Worm (Caenorhabditis elegans) whole organism, L4 larva: Measurements from ENCODE around the gene F53C3.7.

Source experiments
- D1046.2 ChIP-seq: fragments of 200-800 bp; sonication (Bioruptor generic); IDR thresholded peaks from 2 replicates; pipeline ENCODE4 v1.3.6; 2022; ENCODE audit warnings: missing genetic modification characterization, missing compliant biosample characterization
- F49E8.2 ChIP-seq: sonication (generic microtip); optimal IDR thresholded peaks from 2 replicates; lab custom pipeline; 2016; ENCODE audit warnings: missing compliant biosample characterization, mild to moderate bottlenecking, missing genetic modification characterization, borderline replicate concordance
- R02D3.7 ChIP-seq: fragments of 150-350 bp; sonication (generic microtip); optimal IDR thresholded peaks from 3 replicates; lab custom pipeline; 2014; ENCODE audit warnings: missing biosample characterization, missing genetic modification characterization
- T20F7.1 ChIP-seq: fragments of 200-800 bp; sonication (Bioruptor generic); optimal IDR thresholded peaks from 2 replicates; lab custom pipeline; 2018; ENCODE audit warnings: mild to moderate bottlenecking, missing genetic modification characterization, missing compliant biosample characterization
- Y105C5A.15 ChIP-seq: fragments of 200-800 bp; sonication (Bioruptor generic); IDR thresholded peaks from 2 replicates; pipeline ENCODE4 v1.3.6; 2022; ENCODE audit warnings: missing genetic modification characterization, missing compliant biosample characterization
- Y5F2A.4 ChIP-seq: fragments of 200-800 bp; sonication (Bioruptor generic); optimal IDR thresholded peaks from 2 replicates; lab custom pipeline; 2018; ENCODE audit warnings: mild to moderate bottlenecking, missing genetic modification characterization, missing compliant biosample characterization
- aha-1 ChIP-seq: fragments of 150-350 bp; peaks from one replicate; lab custom pipeline; 2014; ENCODE audit warnings: missing biosample characterization, missing genetic modification characterization
- arid-1 ChIP-seq: fragments of 200-800 bp; sonication (Bioruptor generic); conservative IDR thresholded peaks from 2 replicates; pipeline ENCODE4 v1.3.6; 2022; ENCODE audit warnings: missing genetic modification reagents, missing genetic modification characterization, missing compliant biosample characterization
- attf-4 ChIP-seq: sonication (generic microtip); optimal IDR thresholded peaks from 3 replicates; lab custom pipeline; 2017; ENCODE audit warnings: missing biosample characterization, missing genetic modification characterization
- ceh-20 ChIP-seq: fragments of 200-800 bp; sonication (Bioruptor generic); IDR thresholded peaks from 2 replicates; pipeline ENCODE4 v1.3.6; 2022; ENCODE audit warnings: missing genetic modification reagents, missing genetic modification characterization, missing compliant biosample characterization
- ceh-44 ChIP-seq: fragments of 200-800 bp; sonication (Bioruptor generic); IDR thresholded peaks from 2 replicates; pipeline ENCODE4 v1.3.6; 2022; ENCODE audit warnings: missing genetic modification reagents, missing genetic modification characterization, missing compliant biosample characterization
- ceh-82 ChIP-seq: sonication (generic microtip); optimal IDR thresholded peaks from 2 replicates; lab custom pipeline; 2017; ENCODE audit warnings: missing biosample characterization, missing genetic modification characterization
- daf-8 ChIP-seq: fragments of 200-800 bp; sonication (Bioruptor generic); IDR thresholded peaks from 2 replicates; pipeline ENCODE4 v1.3.6; 2022; ENCODE audit warnings: missing genetic modification characterization, missing compliant biosample characterization
- dmd-6 ChIP-seq: fragments of 200-800 bp; sonication (Bioruptor generic); IDR thresholded peaks from 2 replicates; pipeline ENCODE4 v1.3.6; 2022; ENCODE audit warnings: missing genetic modification reagents, missing genetic modification characterization, missing compliant biosample characterization
- egl-43 ChIP-seq: fragments of 200-800 bp; sonication (Bioruptor generic); IDR thresholded peaks from 2 replicates; pipeline ENCODE4 v1.3.6; 2022; ENCODE audit warnings: missing genetic modification reagents, missing genetic modification characterization, missing compliant biosample characterization
- fos-1 ChIP-seq: fragments of 150-350 bp; optimal IDR thresholded peaks from 2 replicates; lab custom pipeline; 2014; ENCODE audit warnings: missing biosample characterization, missing genetic modification characterization
- hlh-30 ChIP-seq: sonication (generic microtip); optimal IDR thresholded peaks from 2 replicates; lab custom pipeline; 2017; ENCODE audit warnings: antibody characterized with exemption, mild to moderate bottlenecking, missing genetic modification characterization, missing compliant biosample characterization; ENCODE audit not compliant: insufficient read depth
- lin-1 ChIP-seq: fragments of 200-800 bp; sonication (Bioruptor generic); IDR thresholded peaks from 2 replicates; pipeline ENCODE4 v1.3.6; 2022; ENCODE audit warnings: missing genetic modification reagents, missing genetic modification characterization, missing compliant biosample characterization
- lin-13 ChIP-seq: fragments of 150-350 bp; optimal IDR thresholded peaks from 2 replicates; lab custom pipeline; 2014; ENCODE audit warnings: missing biosample characterization, missing genetic modification reagents, missing genetic modification characterization
- lin-15B ChIP-seq: fragments of 150-350 bp; sonication (generic microtip); optimal IDR thresholded peaks from 3 replicates; lab custom pipeline; 2014; ENCODE audit warnings: missing biosample characterization, missing genetic modification characterization
- lin-29 ChIP-seq: fragments of 200-800 bp; sonication (Bioruptor generic); IDR thresholded peaks from 2 replicates; pipeline ENCODE4 v1.3.6; 2022; ENCODE audit warnings: missing genetic modification reagents, missing genetic modification characterization, missing compliant biosample characterization
- lin-38 ChIP-seq: fragments of 200-800 bp; sonication (Bioruptor generic); IDR thresholded peaks from 2 replicates; pipeline ENCODE4 v1.3.6; 2022; ENCODE audit warnings: missing genetic modification reagents, missing genetic modification characterization, missing compliant biosample characterization
- lin-39 ChIP-seq: fragments of 150-350 bp; optimal IDR thresholded peaks from 2 replicates; lab custom pipeline; 2014; ENCODE audit warnings: missing biosample characterization, missing genetic modification reagents, missing genetic modification characterization
- lir-3 ChIP-seq: sonication (generic microtip); optimal IDR thresholded peaks from 2 replicates; lab custom pipeline; 2016; ENCODE audit warnings: mild to moderate bottlenecking, missing genetic modification characterization, missing compliant biosample characterization
- madf-5 ChIP-seq, 2 experiments: fragments of 200-800 bp; sonication (Bioruptor generic); IDR thresholded peaks; 2 replicates each; pipeline ENCODE4 v1.3.6; 2022; ENCODE audit warnings: missing compliant biosample characterization in 2 of 2, missing genetic modification characterization in 2 of 2
- mep-1 ChIP-seq: fragments of 150-350 bp; sonication (generic microtip); optimal IDR thresholded peaks from 3 replicates; lab custom pipeline; 2014; ENCODE audit warnings: missing biosample characterization, missing genetic modification characterization
- mes-2 ChIP-seq: sonication (generic microtip); optimal IDR thresholded peaks from 2 replicates; lab custom pipeline; 2016; ENCODE audit warnings: missing genotype, mild to moderate bottlenecking, missing genetic modification characterization, missing compliant biosample characterization; ENCODE audit not compliant: poor library complexity, severe bottlenecking
- mxl-3 ChIP-seq: fragments of 200-800 bp; sonication (Bioruptor generic); optimal IDR thresholded peaks from 2 replicates; lab custom pipeline; 2018; ENCODE audit warnings: mild to moderate bottlenecking, missing genetic modification characterization, missing compliant biosample characterization
- nhr-25 ChIP-seq: sonication (generic microtip); optimal IDR thresholded peaks from 2 replicates; lab custom pipeline; 2017; ENCODE audit warnings: missing genetic modification characterization, mild to moderate bottlenecking, missing compliant biosample characterization, antibody characterized with exemption, moderate library complexity, borderline replicate concordance; ENCODE audit not compliant: insufficient read depth
- nhr-28 ChIP-seq: fragments of 150-350 bp; optimal IDR thresholded peaks from 2 replicates; lab custom pipeline; 2014; ENCODE audit warnings: missing biosample characterization, missing genetic modification characterization
- nhr-76 ChIP-seq: fragments of 150-350 bp; optimal IDR thresholded peaks from 2 replicates; lab custom pipeline; 2014; ENCODE audit warnings: missing biosample characterization, missing genetic modification characterization
- pha-4 ChIP-seq, 2 experiments: fragments of 150-350 bp in 1 of 2; fragments of 200-800 bp in 1 of 2; sonication (Bioruptor generic) in 1 of 2; IDR thresholded peaks in 1 of 2; optimal IDR thresholded peaks in 1 of 2; 2 replicates each; pipeline versions ENCODE4 v1.3.6 to Lab custom; 2014 to 2022; ENCODE audit warnings: missing genetic modification characterization in 2 of 2, missing genetic modification reagents in 2 of 2, missing biosample characterization in 1 of 2, missing compliant biosample characterization in 1 of 2
- pqm-1 ChIP-seq: sonication (generic microtip); optimal IDR thresholded peaks from 2 replicates; lab custom pipeline; 2017; ENCODE audit warnings: missing biosample characterization, missing genetic modification characterization
- rbr-2 ChIP-seq: sonication (generic microtip); optimal IDR thresholded peaks from 2 replicates; lab custom pipeline; 2016; ENCODE audit warnings: missing genotype, missing genetic modification characterization, missing compliant biosample characterization
- saeg-2 ChIP-seq: fragments of 200-800 bp; sonication (Bioruptor generic); IDR thresholded peaks from 2 replicates; pipeline ENCODE4 v1.3.6; 2022; ENCODE audit warnings: missing genetic modification reagents, missing genetic modification characterization, missing compliant biosample characterization
- sdz-12 ChIP-seq: fragments of 200-800 bp; sonication (Bioruptor generic); optimal IDR thresholded peaks from 2 replicates; lab custom pipeline; 2018; ENCODE audit warnings: mild to moderate bottlenecking, missing genetic modification characterization, missing compliant biosample characterization
- skn-1 ChIP-seq: fragments of 150-350 bp; optimal IDR thresholded peaks from 2 replicates; lab custom pipeline; 2014; ENCODE audit warnings: missing biosample characterization, missing genetic modification characterization
- spr-1 ChIP-seq: sonication (generic microtip); optimal IDR thresholded peaks from 2 replicates; lab custom pipeline; 2016; ENCODE audit warnings: mild to moderate bottlenecking, missing genetic modification characterization, missing compliant biosample characterization
- spr-3 ChIP-seq: fragments of 200-800 bp; sonication (Bioruptor generic); optimal IDR thresholded peaks from 2 replicates; lab custom pipeline; 2018; ENCODE audit warnings: mild to moderate bottlenecking, missing genetic modification characterization, missing compliant biosample characterization
- tra-1 ChIP-seq: fragments of 200-800 bp; sonication (Bioruptor generic); IDR thresholded peaks from 2 replicates; pipeline ENCODE4 v1.3.6; 2022; ENCODE audit warnings: missing genetic modification reagents, missing genetic modification characterization, missing compliant biosample characterization
- unc-62 ChIP-seq, 3 experiments: fragments of 150-350 bp in 1 of 3; sonication (generic microtip); optimal IDR thresholded peaks in 2 of 3; peaks in 1 of 3; 1 replicate in 1 of 3; 2 replicates in 2 of 3; lab custom pipeline; 2014 to 2017; ENCODE audit warnings: missing biosample characterization in 3 of 3, missing genetic modification characterization in 3 of 3, missing genetic modification reagents in 3 of 3, missing genotype in 1 of 3
- zfp-2 ChIP-seq: sonication (generic microtip); optimal IDR thresholded peaks from 2 replicates; lab custom pipeline; 2016; ENCODE audit warnings: mild to moderate bottlenecking, missing genetic modification characterization, missing compliant biosample characterization
- zfp-3 ChIP-seq: fragments of 200-800 bp; sonication (Bioruptor generic); conservative IDR thresholded peaks from 2 replicates; pipeline ENCODE4 v1.3.6; 2022; ENCODE audit warnings: missing genetic modification reagents, missing genetic modification characterization, missing compliant biosample characterization
- zip-2 ChIP-seq: fragments of 150-350 bp; optimal IDR thresholded peaks from 2 replicates; lab custom pipeline; 2014; ENCODE audit warnings: missing biosample characterization, missing genetic modification characterization

Gene F53C3.7

DNA sequence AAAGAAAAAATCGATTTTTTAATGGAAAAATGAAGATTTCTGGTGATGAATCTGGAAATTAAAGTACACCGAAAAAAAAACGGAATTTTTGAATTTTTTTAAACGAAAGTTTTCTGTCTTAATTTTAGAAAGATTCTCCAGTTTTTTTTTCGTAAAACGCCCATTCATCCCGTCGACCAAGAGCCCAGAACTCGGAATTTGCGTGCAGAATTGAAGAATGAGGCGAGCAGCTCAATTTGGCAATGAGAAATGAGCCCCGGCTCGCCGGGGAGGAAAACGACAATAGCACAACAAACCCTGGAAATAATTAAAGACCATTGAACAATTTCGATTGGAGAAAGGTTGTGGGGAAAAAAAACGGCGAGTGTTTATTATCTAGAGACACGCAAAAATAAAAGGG lies 37.0 kb downstream of the F53C3.7 start:
- TF ChIP-seq madf-5 (GFP tag; IDR thresholded peaks at IDR 0.05; lab: Robert Waterston, UW) (0 out of 4 replicates have a peak, but pooled peaks of 1 of the 2 experiments have one; percentile 9), F49E8.2 (tag; lab: Kevin White, UChicago) (peak; percentile 15), egl-43 (GFP tag; lab: Robert Waterston, UW) (peak; percentile 61; the same call in 1 of the 2 replicates), ceh-82 (tag; lab: Kevin White, UChicago) (no peak), pha-4 (GFP tag; IDR thresholded peaks at IDR 0.05; lab: Robert Waterston, UW) (peak; percentile 23; the same call in 1 of the 2 replicates), pha-4 (tag; optimal IDR thresholded peaks at IDR 0.05; lab: Kevin White, UChicago) (no peak), fos-1 (no peak), lin-38 (GFP tag; lab: Robert Waterston, UW) (peak; percentile 50; the same call in 1 of the 2 replicates), arid-1 (0 out of 2 replicates have a peak, but pooled peaks have one; percentile 29)

DNA sequence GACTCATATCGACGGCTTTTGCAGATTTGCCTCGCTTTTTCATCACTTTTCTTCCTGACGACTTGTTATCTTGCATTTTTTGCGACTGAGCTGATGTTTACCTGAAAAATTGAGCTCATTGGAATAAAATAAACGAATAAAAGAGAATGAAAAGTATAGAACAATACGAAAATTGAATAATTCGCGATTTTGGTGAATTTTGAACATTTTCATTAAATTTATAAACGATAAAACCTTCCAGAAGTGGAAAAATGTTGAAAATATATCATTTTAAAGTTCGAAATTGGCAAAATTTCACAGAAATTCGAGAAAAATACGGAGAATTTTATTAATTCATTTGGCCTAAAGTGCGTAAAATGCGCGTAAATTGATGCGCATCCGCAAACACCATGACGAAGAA lies 38.8 kb downstream of the F53C3.7 start, which contains the start of gene Y14H12B.2:
Gene Y14H12B.2 (minus strand): TSS at position 101 of the 400 bp plus-strand sequence.
- no peak for TF ChIP-seq ceh-44 (GFP tag; lab: Robert Waterston, UW)
- no peak for TF ChIP-seq Y105C5A.15 (GFP tag; lab: Robert Waterston, UW)
- TF ChIP-seq ceh-82 (tag; lab: Kevin White, UChicago) = no peak
- TF ChIP-seq lin-13 (GFP tag; lab: Kevin White, UChicago) = no peak
- TF ChIP-seq saeg-2 (GFP tag; lab: Robert Waterston, UW) = no peak
- no peak for TF ChIP-seq aha-1
- no peak for TF ChIP-seq mes-2 (tag; lab: Kevin White, UChicago)

DNA sequence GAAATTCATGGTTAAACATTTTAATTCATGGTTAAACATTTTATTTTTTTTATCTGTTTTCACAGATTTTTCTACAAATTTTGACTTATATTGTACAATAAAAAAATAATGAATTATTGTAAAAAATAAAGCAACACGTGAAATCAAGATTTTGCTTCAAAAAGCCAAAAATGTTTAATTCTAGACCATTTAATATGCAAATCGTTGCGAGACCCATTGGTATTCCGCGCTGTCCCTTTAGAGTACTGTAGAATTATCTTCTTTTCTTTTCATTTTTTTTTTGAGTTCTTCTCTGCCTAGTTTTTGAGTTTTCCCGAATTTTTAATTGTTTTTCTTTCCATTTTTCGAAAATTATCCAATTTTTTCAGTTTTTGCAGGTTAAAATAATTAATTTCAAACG lies 39.2 kb downstream of the F53C3.7 start, which contains the start of gene Y14H12B.1:
Gene Y14H12B.1 (plus strand): TSS at position 363 of the 400 bp plus-strand sequence.
- TF ChIP-seq mxl-3 (GFP tag; lab: Kevin White, UChicago) (no peak), egl-43 (GFP tag; lab: Robert Waterston, UW) (no peak), daf-8 (GFP tag; lab: Robert Waterston, UW) (no peak), lin-1 (no peak), nhr-25 (no peak), unc-62 (GFP tag; optimal IDR thresholded peaks at IDR 0.05 in 1 of 2; lab: Kevin White, UChicago) (no peak), unc-62 (tag; optimal IDR thresholded peaks at IDR 0.05; lab: Kevin White, UChicago) (no peak), zfp-2 (tag; lab: Kevin White, UChicago) (no peak), T20F7.1 (GFP tag; lab: Kevin White, UChicago) (no peak), attf-4 (no peak), lin-15B (tag; lab: Kevin White, UChicago) (no peak), pqm-1 (tag; lab: Kevin White, UChicago) (no peak), pha-4 (GFP tag; IDR thresholded peaks at IDR 0.05; lab: Robert Waterston, UW) (no peak), pha-4 (tag; optimal IDR thresholded peaks at IDR 0.05; lab: Kevin White, UChicago) (no peak), madf-5 (GFP tag; IDR thresholded peaks at IDR 0.05; lab: Robert Waterston, UW) (no peak), sdz-12 (no peak), lin-13 (GFP tag; lab: Kevin White, UChicago) (no peak), spr-1 (no peak), zfp-3 (GFP tag; lab: Robert Waterston, UW) (no peak), dmd-6 (GFP tag; lab: Robert Waterston, UW) (no peak), ceh-20 (GFP tag; lab: Robert Waterston, UW) (no peak)

DNA sequence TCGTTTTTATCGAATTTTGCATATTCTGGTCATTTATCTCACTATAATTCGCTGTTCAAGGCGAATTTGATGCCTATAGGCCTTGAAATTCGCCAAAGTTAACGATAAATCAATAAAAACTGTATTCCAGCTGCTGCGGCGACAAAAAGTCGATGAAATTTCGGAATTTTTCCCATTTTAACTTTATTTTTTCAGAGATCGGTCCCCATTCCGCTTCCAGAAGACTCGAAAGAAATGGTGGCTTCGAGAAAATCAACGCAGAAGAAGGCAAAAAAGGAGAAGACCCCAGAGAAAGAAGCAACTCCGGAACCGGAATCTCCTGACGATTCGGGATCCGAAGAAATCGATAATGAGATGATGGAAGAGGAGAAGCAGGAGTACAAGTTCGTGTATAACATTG lies 40.2 kb downstream of the F53C3.7 start:
- TF ChIP-seq skn-1 (tag; lab: Kevin White, UChicago) (no peak), hlh-30 (tag; lab: Kevin White, UChicago) (no peak), D1046.2 (no peak), lin-39 (tag; lab: Kevin White, UChicago) (no peak), rbr-2 (tag; lab: Kevin White, UChicago) (no peak), nhr-28 (tag; lab: Kevin White, UChicago) (no peak), spr-3 (GFP tag; lab: Kevin White, UChicago) (no peak), R02D3.7 (no peak), lir-3 (no peak), ceh-82 (tag; lab: Kevin White, UChicago) (no peak), nhr-76 (no peak), tra-1 (GFP tag; lab: Robert Waterston, UW) (no peak), madf-5 (GFP tag; IDR thresholded peaks at IDR 0.05; lab: Robert Waterston, UW) (no peak), mep-1 (tag; lab: Kevin White, UChicago) (no peak), fos-1 (no peak), zip-2 (tag; lab: Kevin White, UChicago) (no peak), Y5F2A.4 (no peak), lin-29 (GFP tag; lab: Robert Waterston, UW) (no peak), zfp-2 (tag; lab: Kevin White, UChicago) (no peak)
